Worm (Caenorhabditis elegans) whole organism, L1 larva: ENCODE results near the gene dnj-25.

Experiments
- C16A3.4 ChIP-seq: fragments of 150-350 bp; optimal IDR thresholded peaks from 2 replicates; lab custom pipeline; 2014; ENCODE audit warnings: missing biosample characterization, missing genetic modification characterization
- C34B4.2 ChIP-seq: sonication (generic microtip); optimal IDR thresholded peaks from 2 replicates; lab custom pipeline; 2017; ENCODE audit warnings: mild to moderate bottlenecking, missing genetic modification characterization, missing compliant biosample characterization
- ama-1 ChIP-seq: fragments of 150-350 bp; optimal IDR thresholded peaks from 2 replicates; lab custom pipeline; 2014
- blmp-1 ChIP-seq: fragments of 150-350 bp; optimal IDR thresholded peaks from 2 replicates; lab custom pipeline; 2014; ENCODE audit warnings: missing biosample characterization, missing genetic modification characterization
- ceh-8 ChIP-seq: fragments of 200-800 bp; sonication (Bioruptor generic); optimal IDR thresholded peaks from 2 replicates; lab custom pipeline; 2018; ENCODE audit warnings: mild to moderate bottlenecking, missing genetic modification characterization, moderate library complexity, missing compliant biosample characterization
- ceh-90 ChIP-seq: sonication (generic microtip); optimal IDR thresholded peaks from 2 replicates; lab custom pipeline; 2016; ENCODE audit warnings: missing genetic modification characterization, missing compliant biosample characterization
- dpl-1 ChIP-seq, 3 experiments: fragments of 150-350 bp in 2 of 3; sonication (generic microtip) in 1 of 3; optimal IDR thresholded peaks; 2 replicates each; lab custom pipeline; 2014 to 2017; ENCODE audit warnings: missing biosample characterization in 3 of 3, missing genetic modification characterization in 3 of 3, missing genetic modification reagents in 3 of 3
- dsc-1 ChIP-seq: sonication (generic microtip); optimal IDR thresholded peaks from 2 replicates; lab custom pipeline; 2016; ENCODE audit warnings: mild to moderate bottlenecking, missing genetic modification characterization, missing compliant biosample characterization
- efl-1 ChIP-seq, 4 experiments: fragments of 150-350 bp; optimal IDR thresholded peaks in 3 of 4; peaks in 1 of 4; 1 replicate in 1 of 4; 2 replicates in 3 of 4; lab custom pipeline; 2014; ENCODE audit warnings: missing biosample characterization in 2 of 4, missing genetic modification characterization in 2 of 4, missing genetic modification reagents in 2 of 4
- egl-27 ChIP-seq, 2 experiments: fragments of 150-350 bp in 1 of 2; sonication (generic microtip); optimal IDR thresholded peaks; 3 replicates each; lab custom pipeline; 2017 to 2018; ENCODE audit warnings: missing biosample characterization in 2 of 2, missing genetic modification characterization in 2 of 2, missing genetic modification reagents in 2 of 2
- elt-2 ChIP-seq: sonication (generic microtip); optimal IDR thresholded peaks from 2 replicates; lab custom pipeline; 2016; ENCODE audit warnings: missing genetic modification characterization, mild to moderate bottlenecking, inconsistent platforms, missing compliant biosample characterization, missing genetic modification reagents
- ets-5 ChIP-seq: fragments of 200-800 bp; sonication (Bioruptor generic); IDR thresholded peaks from 2 replicates; pipeline ENCODE4 v1.3.6; 2022; ENCODE audit warnings: missing genetic modification characterization, missing compliant biosample characterization
- hlh-17 ChIP-seq: fragments of 200-800 bp; sonication (Bioruptor generic); optimal IDR thresholded peaks from 2 replicates; lab custom pipeline; 2018; ENCODE audit warnings: missing genetic modification characterization, mild to moderate bottlenecking, missing compliant biosample characterization, moderate library complexity, borderline replicate concordance
- hpl-2 ChIP-seq: fragments of 150-350 bp; optimal IDR thresholded peaks from 2 replicates; lab custom pipeline; 2014; ENCODE audit warnings: missing biosample characterization, missing genetic modification reagents, missing genetic modification characterization
- jun-1 ChIP-seq: fragments of 150-350 bp; optimal IDR thresholded peaks from 2 replicates; lab custom pipeline; 2014; ENCODE audit warnings: missing biosample characterization, missing genetic modification reagents, missing genetic modification characterization
- lin-14 ChIP-seq: fragments of 200-800 bp; sonication (Bioruptor generic); optimal IDR thresholded peaks from 2 replicates; lab custom pipeline; 2018; ENCODE audit warnings: mild to moderate bottlenecking, missing genetic modification characterization, moderate library complexity, missing compliant biosample characterization
- lin-15B ChIP-seq: fragments of 150-350 bp; sonication (generic microtip); optimal IDR thresholded peaks from 3 replicates; lab custom pipeline; 2014; ENCODE audit warnings: missing biosample characterization, missing genetic modification characterization
- lin-35 ChIP-seq, 2 experiments: fragments of 150-350 bp; optimal IDR thresholded peaks; 2 replicates each; lab custom pipeline; 2014; ENCODE audit warnings: missing biosample characterization in 2 of 2, missing genetic modification characterization in 2 of 2, missing genetic modification reagents in 2 of 2
- lin-39 ChIP-seq: fragments of 150-350 bp; optimal IDR thresholded peaks from 2 replicates; lab custom pipeline; 2014; ENCODE audit warnings: missing biosample characterization, missing genetic modification reagents, missing genetic modification characterization
- mdl-1 ChIP-seq, 2 experiments: fragments of 150-350 bp; optimal IDR thresholded peaks; 2 replicates each; lab custom pipeline; 2014 to 2017; ENCODE audit warnings: missing biosample characterization in 2 of 2, missing genetic modification characterization in 2 of 2, inconsistent platforms in 1 of 2
- mef-2 ChIP-seq: fragments of 150-350 bp; optimal IDR thresholded peaks from 2 replicates; lab custom pipeline; 2014; ENCODE audit warnings: missing biosample characterization, missing genetic modification characterization
- mep-1 ChIP-seq: fragments of 150-350 bp; optimal IDR thresholded peaks from 2 replicates; lab custom pipeline; 2014; ENCODE audit warnings: missing biosample characterization, missing genetic modification characterization
- nhr-11 ChIP-seq: fragments of 150-350 bp; optimal IDR thresholded peaks from 2 replicates; lab custom pipeline; 2014; ENCODE audit warnings: missing biosample characterization, missing genetic modification characterization
- nhr-19 ChIP-seq: fragments of 200-800 bp; sonication (Bioruptor generic); conservative IDR thresholded peaks from 2 replicates; pipeline ENCODE4 v1.3.6; 2022; ENCODE audit warnings: missing genetic modification characterization, missing compliant biosample characterization
- nhr-20 ChIP-seq: sonication (generic microtip); optimal IDR thresholded peaks from 2 replicates; lab custom pipeline; 2016; ENCODE audit warnings: mild to moderate bottlenecking, missing genetic modification characterization, missing compliant biosample characterization
- nhr-237 ChIP-seq: fragments of 150-350 bp; optimal IDR thresholded peaks from 2 replicates; lab custom pipeline; 2014; ENCODE audit warnings: missing biosample characterization, missing genetic modification characterization
- nhr-47 ChIP-seq: sonication (generic microtip); optimal IDR thresholded peaks from 2 replicates; lab custom pipeline; 2016; ENCODE audit warnings: mild to moderate bottlenecking, missing genetic modification characterization, moderate library complexity, missing compliant biosample characterization
- nhr-71 ChIP-seq: sonication (generic microtip); optimal IDR thresholded peaks from 2 replicates; lab custom pipeline; 2016; ENCODE audit warnings: mild to moderate bottlenecking, missing genetic modification characterization, moderate library complexity, missing compliant biosample characterization
- nhr-76 ChIP-seq: sonication (generic microtip); optimal IDR thresholded peaks from 2 replicates; lab custom pipeline; 2017; ENCODE audit warnings: missing biosample characterization, missing genetic modification characterization
- nhr-85 ChIP-seq: sonication (generic microtip); peaks from one replicate; lab custom pipeline; 2016; ENCODE audit warnings: missing genetic modification characterization, inconsistent platforms, missing compliant biosample characterization
- pax-3 ChIP-seq: fragments of 200-800 bp; sonication (Bioruptor generic); optimal IDR thresholded peaks from 2 replicates; lab custom pipeline; 2018; ENCODE audit warnings: mild to moderate bottlenecking, missing genetic modification characterization, moderate library complexity, missing compliant biosample characterization
- rnt-1 ChIP-seq: sonication (generic microtip); optimal IDR thresholded peaks from 2 replicates; lab custom pipeline; 2016; ENCODE audit warnings: mild to moderate bottlenecking, missing genetic modification characterization, moderate library complexity, missing compliant biosample characterization
- snu-23 ChIP-seq: sonication (generic microtip); optimal IDR thresholded peaks from 2 replicates; lab custom pipeline; 2016; ENCODE audit warnings: missing genetic modification characterization, missing compliant biosample characterization
- swsn-7 ChIP-seq: sonication (generic microtip); optimal IDR thresholded peaks from 2 replicates; lab custom pipeline; 2016; ENCODE audit warnings: missing genetic modification characterization, missing compliant biosample characterization
- tbx-2 ChIP-seq: sonication (generic microtip); optimal IDR thresholded peaks from 2 replicates; lab custom pipeline; 2016; ENCODE audit warnings: missing genetic modification characterization, missing compliant biosample characterization
- unc-62 ChIP-seq: fragments of 150-350 bp; optimal IDR thresholded peaks from 2 replicates; lab custom pipeline; 2014; ENCODE audit warnings: missing biosample characterization, missing genetic modification reagents, missing genetic modification characterization
- xbp-1 ChIP-seq: sonication (generic microtip); optimal IDR thresholded peaks from 2 replicates; lab custom pipeline; 2016; ENCODE audit warnings: missing genetic modification characterization, missing compliant biosample characterization

Gene dnj-25

DNA sequence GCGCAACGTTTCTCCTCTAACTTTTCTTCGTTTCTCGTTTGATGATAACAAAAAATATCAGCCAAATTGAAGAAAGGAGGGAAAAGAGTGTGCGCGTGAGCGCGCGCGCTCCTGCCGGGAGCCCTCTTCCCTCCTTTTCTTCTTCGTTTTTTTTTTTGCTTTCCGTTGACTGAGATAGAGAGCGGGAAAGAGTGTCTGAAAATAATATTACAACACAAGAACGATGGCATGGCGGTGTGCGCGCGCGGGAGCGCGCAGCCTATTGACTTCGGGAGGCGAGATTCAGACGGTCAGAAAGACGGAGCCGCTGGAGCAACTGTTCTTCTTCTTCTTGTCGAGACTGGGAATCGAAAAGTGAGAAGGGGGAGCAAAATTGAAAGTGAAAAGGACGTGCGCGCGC is 49.6 kb upstream of the dnj-25 start (continued):
- TF ChIP-seq hlh-17 = no peak
- no peak for TF ChIP-seq jun-1
- TF ChIP-seq nhr-85 = no peak
- no peak for TF ChIP-seq xbp-1 (tag; lab: Kevin White, UChicago)
- no peak for TF ChIP-seq hpl-2 (GFP tag; lab: Kevin White, UChicago)
- no peak for TF ChIP-seq dpl-1 (GFP tag; optimal IDR thresholded peaks at IDR 0.05; lab: Kevin White, UChicago)
- TF ChIP-seq mef-2 (tag; lab: Kevin White, UChicago) = no peak
- TF ChIP-seq swsn-7 (tag; lab: Kevin White, UChicago) = peak; percentile 8
- TF ChIP-seq rnt-1 (tag; lab: Kevin White, UChicago) = peak; percentile 61
- no peak for TF ChIP-seq lin-39 (tag; lab: Kevin White, UChicago)
- TF ChIP-seq lin-14 (GFP tag; lab: Kevin White, UChicago) = peak; percentile 87
- TF ChIP-seq mdl-1 (tag; optimal IDR thresholded peaks at IDR 0.05; lab: Kevin White, UChicago) = peak in 1 of 2 experiments; percentile 19
- no peak for TF ChIP-seq nhr-11
- TF ChIP-seq egl-27 (tag; optimal IDR thresholded peaks at IDR 0.05; lab: Kevin White, UChicago) = no peak
- TF ChIP-seq unc-62 (GFP tag; lab: Kevin White, UChicago) = no peak
- no peak for TF ChIP-seq pax-3 (tag; lab: Kevin White, UChicago)
- no peak for TF ChIP-seq nhr-47 (tag; lab: Kevin White, UChicago)
- TF ChIP-seq C16A3.4 = no peak
- no peak for TF ChIP-seq nhr-237
- TF ChIP-seq mep-1 = peak; percentile 46
- TF ChIP-seq C34B4.2 (tag; lab: Kevin White, UChicago) = no peak
- TF ChIP-seq ets-5 = no peak
- no peak for TF ChIP-seq blmp-1 (tag; lab: Kevin White, UChicago)
- TF ChIP-seq nhr-20 (tag; lab: Kevin White, UChicago) = peak; percentile 22
- peak; percentile 38 for TF ChIP-seq nhr-19
- no peak for TF ChIP-seq ceh-8 (GFP tag; lab: Kevin White, UChicago)

DNA sequence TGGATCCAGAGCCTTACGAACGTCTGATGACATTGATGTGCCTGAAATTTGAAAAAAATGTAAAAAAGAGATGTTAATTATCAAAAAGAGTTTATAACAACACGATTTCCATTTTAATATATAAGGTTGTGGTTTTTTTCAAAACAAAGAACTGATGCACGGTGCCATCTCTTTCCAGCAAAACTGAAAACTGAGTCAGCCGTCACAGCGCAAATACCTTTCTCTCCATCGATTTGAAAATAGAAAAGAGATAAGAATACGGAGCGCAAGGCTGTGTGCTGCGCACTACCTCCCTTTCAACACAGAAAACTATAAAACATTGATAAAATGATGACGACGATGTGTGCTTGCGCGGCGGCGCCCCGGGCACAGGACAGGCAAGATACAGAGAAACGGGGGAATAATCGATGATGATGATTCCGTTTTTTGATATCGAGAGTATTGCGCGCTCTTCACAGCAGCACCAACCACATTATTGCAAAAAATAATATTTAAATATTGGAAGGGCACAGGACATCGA is 48.3 kb upstream of the dnj-25 start, which contains the start of gene Y44A6D.3:
Gene Y44A6D.3 (minus strand): TSS at position 51 of the 520 bp plus-strand sequence.
- no peak for TF ChIP-seq nhr-19
- TF ChIP-seq C34B4.2 (tag; lab: Kevin White, UChicago) = no peak
- TF ChIP-seq ceh-90 (tag; lab: Kevin White, UChicago) = no peak
- peak; percentile 46 for TF ChIP-seq elt-2 (tag; lab: Kevin White, UChicago)
- TF ChIP-seq lin-15B (tag; lab: Kevin White, UChicago) = no peak
- no peak for TF ChIP-seq xbp-1 (tag; lab: Kevin White, UChicago)
- TF ChIP-seq ama-1 (lab: Kevin White, UChicago) = no peak
- TF ChIP-seq egl-27 (tag; optimal IDR thresholded peaks at IDR 0.05; lab: Kevin White, UChicago) = no peak
- TF ChIP-seq efl-1 (optimal IDR thresholded peaks at IDR 0.05; lab: Kevin White, UChicago) = no peak
- TF ChIP-seq efl-1 (GFP tag; optimal IDR thresholded peaks at IDR 0.05 in 1 of 2; lab: Kevin White, UChicago) = peak in 1 of 2 experiments; percentile 68
- TF ChIP-seq lin-35 (GFP tag; optimal IDR thresholded peaks at IDR 0.05; lab: Kevin White, UChicago) = peak in 1 of 2 experiments; percentile 10
- TF ChIP-seq ceh-8 (GFP tag; lab: Kevin White, UChicago) = no peak
- no peak for TF ChIP-seq snu-23 (GFP tag; lab: Kevin White, UChicago)
- TF ChIP-seq nhr-71 (tag; lab: Kevin White, UChicago) = no peak
- peak; percentile 19 for TF ChIP-seq dsc-1 (tag; lab: Kevin White, UChicago)
- no peak for TF ChIP-seq C16A3.4
- no peak for TF ChIP-seq tbx-2 (tag; lab: Kevin White, UChicago)

DNA sequence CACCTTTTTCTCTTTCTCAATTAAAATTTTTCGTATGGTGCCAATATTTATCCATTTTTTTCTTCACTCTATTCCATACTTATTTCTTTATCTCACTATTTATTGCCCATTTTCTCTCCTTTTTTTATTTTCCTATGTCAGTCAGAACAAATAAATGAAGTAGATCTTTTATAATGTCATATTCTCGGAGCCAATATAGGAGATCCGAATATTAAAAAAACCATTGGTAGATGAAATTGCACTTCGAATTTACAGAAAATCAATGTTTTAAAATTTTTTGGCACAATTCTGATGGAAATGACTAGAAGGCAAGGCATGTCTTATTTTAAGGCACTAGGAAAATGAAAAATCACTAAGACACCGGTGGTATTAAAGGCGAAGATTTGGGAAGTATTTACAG is 46.5 kb upstream of the dnj-25 start:
- no peak for TF ChIP-seq nhr-76
- TF ChIP-seq nhr-11 = no peak
- no peak for TF ChIP-seq pax-3 (tag; lab: Kevin White, UChicago)
- TF ChIP-seq egl-27 (tag; optimal IDR thresholded peaks at IDR 0.05; lab: Kevin White, UChicago) = no peak
- TF ChIP-seq hlh-17 = no peak
